Worm (Caenorhabditis elegans) whole organism, young adult: ENCODE measurements around the gene clec-223.
"Not testable (repeated sequence)": the region's sequence is repeated elsewhere in the genome, so short reads cannot be mapped to it uniquely, and the experiment has no call there.

Experiments used
- Y56A3A.18 ChIP-seq: fragments of 200-800 bp; sonication (Bioruptor generic); IDR thresholded peaks from 2 replicates; pipeline ENCODE4 v1.3.6; 2022; ENCODE audit warnings: missing genetic modification reagents, missing genetic modification characterization, missing compliant biosample characterization
- bed-2 ChIP-seq: fragments of 200-800 bp; sonication (Bioruptor generic); IDR thresholded peaks from 2 replicates; pipeline ENCODE4 v1.3.6; 2022; ENCODE audit warnings: missing genetic modification reagents, missing genetic modification characterization, missing compliant biosample characterization
- ceh-100 ChIP-seq: fragments of 200-800 bp; sonication (Bioruptor generic); IDR thresholded peaks from 2 replicates; pipeline ENCODE4 v1.3.6; 2022; ENCODE audit warnings: missing genetic modification reagents, missing genetic modification characterization, missing compliant biosample characterization
- madf-6 ChIP-seq: fragments of 200-800 bp; sonication (Bioruptor generic); IDR thresholded peaks from 2 replicates; pipeline ENCODE4 v1.3.6; 2022; ENCODE audit warnings: missing genetic modification reagents, missing genetic modification characterization, missing compliant biosample characterization
- madf-8 ChIP-seq: fragments of 200-800 bp; sonication (Bioruptor generic); conservative IDR thresholded peaks from 2 replicates; pipeline ENCODE4 v1.3.6; 2022; ENCODE audit warnings: missing genetic modification reagents, missing genetic modification characterization, missing compliant biosample characterization
- pha-4 ChIP-seq: fragments of 150-350 bp; sonication (generic microtip); optimal IDR thresholded peaks from 2 replicates; lab custom pipeline; 2014; ENCODE audit warnings: missing biosample characterization, missing genetic modification reagents, missing genetic modification characterization

- TF ChIP-seq madf-6 (GFP tag; lab: Robert Waterston, UW); bed-2 (GFP tag; lab: Robert Waterston, UW); ceh-100; Y56A3A.18; madf-8 (GFP tag; lab: Robert Waterston, UW); pha-4 (tag; lab: Kevin White, UChicago): not testable (repeated sequence)
Observed at ce11 chrV:11286114-11286513, 13.2 kb downstream of the clec-223 start, which contains the start of gene C03E10.3.
